Fruit fly (Drosophila melanogaster) whole organism, pupa: ENCODE results near the gene kay.

Source experiments
- CG10348 ChIP-seq: fragments of 200-800 bp; sonication (Bioruptor generic); IDR thresholded peaks from 2 replicates; pipeline ENCODE4 v1.3.6; 2022; ENCODE audit warnings: missing biosample characterization, missing genetic modification characterization
- CG12605 ChIP-seq: fragments of 200-800 bp; sonication (Bioruptor generic); IDR thresholded peaks from 2 replicates; pipeline ENCODE4 v1.3.6; 2022; ENCODE audit warnings: missing biosample characterization, missing genetic modification characterization
- CG13204 ChIP-seq: fragments of 200-800 bp; sonication (Bioruptor generic); optimal IDR thresholded peaks from 2 replicates; lab custom pipeline; 2018; ENCODE audit warnings: missing biosample characterization, mild to moderate bottlenecking, missing genetic modification characterization, moderate library complexity
- CG15710 ChIP-seq: fragments of 200-800 bp; sonication (Bioruptor generic); optimal IDR thresholded peaks from 2 replicates; lab custom pipeline; 2018; ENCODE audit warnings: missing biosample characterization, mild to moderate bottlenecking, missing genetic modification characterization, moderate library complexity
- CG32121 ChIP-seq: fragments of 200-800 bp; sonication (Bioruptor generic); IDR thresholded peaks from 2 replicates; pipeline ENCODE4 v1.3.6; 2022; ENCODE audit warnings: missing biosample characterization, missing genetic modification characterization
- CG4496 ChIP-seq: fragments of 200-800 bp; sonication (Bioruptor generic); IDR thresholded peaks from 3 replicates; pipeline ENCODE4 v1.3.6; 2022; ENCODE audit warnings: missing biosample characterization, missing genetic modification characterization
- CG8159 ChIP-seq: fragments of 200-800 bp; sonication (Bioruptor generic); optimal IDR thresholded peaks from 3 replicates; lab custom pipeline; 2018; ENCODE audit warnings: missing biosample characterization, mild to moderate bottlenecking, missing genetic modification characterization, moderate library complexity
- Ets98B ChIP-seq: fragments of 200-800 bp; sonication (Bioruptor generic); IDR thresholded peaks from 2 replicates; pipeline ENCODE4 v1.3.6; 2022; ENCODE audit warnings: missing biosample characterization, missing genetic modification characterization
- Pif1A ChIP-seq: fragments of 200-800 bp; sonication (Bioruptor generic); optimal IDR thresholded peaks from 3 replicates; lab custom pipeline; 2016; ENCODE audit warnings: missing biosample characterization, missing genetic modification characterization
- Pif1B ChIP-seq: fragments of 200-800 bp; sonication (Bioruptor generic); optimal IDR thresholded peaks from 3 replicates; lab custom pipeline; 2016; ENCODE audit warnings: missing biosample characterization, missing genetic modification characterization
- Snoo ChIP-seq: fragments of 200-800 bp; sonication (Bioruptor generic); optimal IDR thresholded peaks from 3 replicates; lab custom pipeline; 2017; ENCODE audit warnings: missing biosample characterization, mild to moderate bottlenecking, missing genetic modification characterization, inconsistent platforms

- TF ChIP-seq CG12605 (no peak), CG4496 (GFP tag; lab: Robert Waterston, UW) (no peak), CG15710 (tag; lab: Kevin White, UChicago) (no peak), Ets98B (GFP tag; lab: Robert Waterston, UW) (no peak), CG13204 (GFP tag; lab: Kevin White, UChicago) (no peak), CG32121 (GFP tag; lab: Robert Waterston, UW) (no peak), Pif1A (GFP tag; lab: Kevin White, UChicago) (no peak), Snoo (tag; lab: Kevin White, UChicago) (no peak), Pif1B (GFP tag; lab: Kevin White, UChicago) (no peak), CG8159 (tag; lab: Kevin White, UChicago) (no peak), CG10348 (GFP tag; lab: Robert Waterston, UW) (no peak)
These were observed 7.1 kb upstream of the kay start for dm6 chr3R:29758734-29759131.
